Fruit fly (Drosophila melanogaster) whole organism, embryonic: Measurements from ENCODE around the gene Cyp4d1.

ENCODE experiments used
- Atf-2 ChIP-seq: fragments of 200-800 bp; sonication (Bioruptor generic); optimal IDR thresholded peaks from 2 replicates; lab custom pipeline; 2016; ENCODE audit warnings: missing biosample characterization, missing genetic modification characterization
- C15 ChIP-seq: fragments of 200-800 bp; sonication (Bioruptor generic); IDR thresholded peaks from 3 replicates; pipeline ENCODE4 v1.3.6; 2022; ENCODE audit warnings: missing biosample characterization, missing genetic modification characterization
- CG12071 ChIP-seq: fragments of 200-800 bp; sonication (Bioruptor generic); optimal IDR thresholded peaks from 3 replicates; lab custom pipeline; 2018; ENCODE audit warnings: missing biosample characterization, mild to moderate bottlenecking, missing genetic modification characterization
- CG13424 ChIP-seq: fragments of 200-800 bp; sonication (Bioruptor generic); optimal IDR thresholded peaks from 2 replicates; lab custom pipeline; 2019; ENCODE audit warnings: missing biosample characterization, mild to moderate bottlenecking, missing genetic modification characterization, moderate library complexity
- CG13624 ChIP-seq: fragments of 200-800 bp; sonication (Bioruptor generic); optimal IDR thresholded peaks from 2 replicates; lab custom pipeline; 2016; ENCODE audit warnings: missing biosample characterization, missing genetic modification characterization
- CG14014 ChIP-seq: fragments of 200-800 bp; sonication (Bioruptor generic); IDR thresholded peaks from 2 replicates; pipeline ENCODE4 v1.3.6; 2022; ENCODE audit warnings: missing biosample characterization, missing genetic modification characterization
- CG14860 ChIP-seq: fragments of 200-800 bp; sonication (Bioruptor generic); IDR thresholded peaks from 3 replicates; pipeline ENCODE4 v1.3.6; 2022; ENCODE audit warnings: missing biosample characterization, missing genetic modification characterization; ENCODE audit not compliant: partially characterized antibody
- CG2889 ChIP-seq: fragments of 200-800 bp; sonication (Bioruptor generic); IDR thresholded peaks from 3 replicates; pipeline ENCODE4 v1.3.6; 2022; ENCODE audit warnings: missing biosample characterization, missing genetic modification characterization
- CG30020 ChIP-seq: fragments of 200-800 bp; optimal IDR thresholded peaks from 2 replicates; lab custom pipeline; 2019; ENCODE audit warnings: missing biosample characterization, mild to moderate bottlenecking, missing genetic modification characterization, moderate library complexity
- CG5180 ChIP-seq: fragments of 200-800 bp; sonication (Bioruptor generic); optimal IDR thresholded peaks from 3 replicates; lab custom pipeline; 2017; ENCODE audit warnings: missing biosample characterization, missing genetic modification characterization, mild to moderate bottlenecking, moderate library complexity, missing genetic modification reagents
- CG6254 ChIP-seq: fragments of 200-800 bp; sonication (Bioruptor generic); optimal IDR thresholded peaks from 3 replicates; lab custom pipeline; 2017; ENCODE audit warnings: mild to moderate bottlenecking, missing biosample characterization, missing genetic modification reagents, missing genetic modification characterization
- CG6791 ChIP-seq: fragments of 200-800 bp; sonication (Bioruptor generic); IDR thresholded peaks from 3 replicates; pipeline ENCODE4 v1.3.6; 2022; ENCODE audit warnings: missing biosample characterization, missing genetic modification characterization; ENCODE audit not compliant: partially characterized antibody
- Chrac-16 ChIP-seq: fragments of 200-800 bp; sonication (Bioruptor generic); optimal IDR thresholded peaks from 3 replicates; lab custom pipeline; 2016; ENCODE audit warnings: missing biosample characterization, missing genetic modification characterization
- CrebB ChIP-seq: fragments of 200-800 bp; sonication (Bioruptor generic); optimal IDR thresholded peaks from 3 replicates; lab custom pipeline; 2018; ENCODE audit warnings: missing biosample characterization, mild to moderate bottlenecking, missing genetic modification characterization
- Deaf1 ChIP-seq: fragments of 200-800 bp; optimal IDR thresholded peaks from 3 replicates; lab custom pipeline; 2019; ENCODE audit warnings: missing biosample characterization, mild to moderate bottlenecking, missing genetic modification characterization, moderate library complexity
- Dref ChIP-seq: fragments of 200-800 bp; sonication (Bioruptor generic); IDR thresholded peaks from 2 replicates; pipeline ENCODE4 v1.3.6; 2022; ENCODE audit warnings: missing biosample characterization, missing genetic modification characterization
- Fer3 ChIP-seq: fragments of 200-800 bp; sonication (Bioruptor generic); optimal IDR thresholded peaks from 2 replicates; lab custom pipeline; 2018; ENCODE audit warnings: missing biosample characterization, mild to moderate bottlenecking, missing genetic modification characterization, moderate library complexity
- Gug ChIP-seq: fragments of 200-800 bp; sonication (Bioruptor generic); IDR thresholded peaks from 4 replicates; pipeline ENCODE4 v1.3.6; 2022; ENCODE audit warnings: missing biosample characterization, missing genetic modification characterization
- H15 ChIP-seq: fragments of 200-800 bp; sonication (Bioruptor generic); IDR thresholded peaks from 3 replicates; pipeline ENCODE4 v1.3.6; 2022; ENCODE audit warnings: missing biosample characterization, missing genetic modification characterization
- H2.0 ChIP-seq: fragments of 200-800 bp; sonication (Bioruptor generic); IDR thresholded peaks from 2 replicates; pipeline ENCODE4 v1.3.6; 2022; ENCODE audit warnings: missing biosample characterization, missing genetic modification characterization
- HLH3B ChIP-seq: fragments of 200-800 bp; sonication (Bioruptor generic); IDR thresholded peaks from 2 replicates; pipeline ENCODE4 v1.3.6; 2022; ENCODE audit warnings: missing biosample characterization, missing genetic modification characterization
- Jarid2 ChIP-seq: fragments of 200-800 bp; sonication (Bioruptor generic); optimal IDR thresholded peaks from 3 replicates; lab custom pipeline; 2017; ENCODE audit warnings: mild to moderate bottlenecking, missing biosample characterization, missing genetic modification reagents, missing genetic modification characterization
- Med ChIP-seq: fragments of 200-800 bp; sonication (Bioruptor generic); peaks from one replicate; lab custom pipeline; 2016; ENCODE audit warnings: missing biosample characterization, missing genetic modification characterization, mild to moderate bottlenecking, inconsistent platforms, moderate library complexity
- NfI ChIP-seq: fragments of 200-800 bp; sonication (Bioruptor generic); optimal IDR thresholded peaks from 3 replicates; lab custom pipeline; 2018; ENCODE audit warnings: missing biosample characterization, mild to moderate bottlenecking, missing genetic modification characterization, moderate library complexity
- Pdp1 ChIP-seq, 2 experiments: fragments of 200-800 bp; sonication (Bioruptor generic); optimal IDR thresholded peaks; 3 replicates each; lab custom pipeline; 2016; ENCODE audit warnings: missing biosample characterization in 2 of 2, missing genetic modification characterization in 2 of 2, mild to moderate bottlenecking in 1 of 2, moderate library complexity in 1 of 2
- Rx ChIP-seq: fragments of 200-800 bp; sonication (Bioruptor generic); IDR thresholded peaks from 2 replicates; pipeline ENCODE4 v1.3.6; 2022; ENCODE audit warnings: missing biosample characterization, missing genetic modification characterization
- Side ChIP-seq: fragments of 200-800 bp; sonication (Bioruptor generic); optimal IDR thresholded peaks from 2 replicates; lab custom pipeline; 2016; ENCODE audit warnings: missing biosample characterization, missing genetic modification characterization
- Trl ChIP-seq, 3 experiments: fragments of >200 bp in 2 of 3; fragments of 200-800 bp in 1 of 3; sonication (Bioruptor generic) in 1 of 3; optimal IDR thresholded peaks; 2 replicates in 1 of 3; 3 replicates in 2 of 3; lab custom pipeline; 2016 to 2017; ENCODE audit warnings: missing biosample characterization in 1 of 3, missing genetic modification characterization in 1 of 3
- Usf ChIP-seq: fragments of 200-800 bp; sonication (Bioruptor generic); optimal IDR thresholded peaks from 2 replicates; lab custom pipeline; 2017; ENCODE audit warnings: missing genotype, missing biosample characterization, missing genetic modification characterization
- Vsx1 ChIP-seq: fragments of 200-800 bp; sonication (Bioruptor generic); optimal IDR thresholded peaks from 2 replicates; lab custom pipeline; 2017; ENCODE audit warnings: missing biosample characterization, mild to moderate bottlenecking, missing genetic modification characterization, missing genetic modification reagents
- ase ChIP-seq: fragments of 200-800 bp; sonication (Bioruptor generic); IDR thresholded peaks from 3 replicates; pipeline ENCODE4 v1.3.6; 2022; ENCODE audit warnings: missing biosample characterization, missing genetic modification characterization
- ash1 ChIP-seq: fragments of 200-800 bp; sonication (Bioruptor generic); optimal IDR thresholded peaks from 2 replicates; lab custom pipeline; 2018; ENCODE audit warnings: missing biosample characterization, mild to moderate bottlenecking, missing genetic modification characterization
- chn ChIP-seq: fragments of 200-800 bp; sonication (Bioruptor generic); optimal IDR thresholded peaks from 2 replicates; lab custom pipeline; 2016; ENCODE audit warnings: missing biosample characterization, missing genetic modification characterization
- corto ChIP-seq: fragments of 200-800 bp; sonication (Bioruptor generic); optimal IDR thresholded peaks from 2 replicates; lab custom pipeline; 2016; ENCODE audit warnings: missing biosample characterization, mild to moderate bottlenecking, missing genetic modification characterization, moderate library complexity
- crc ChIP-seq: fragments of 200-800 bp; sonication (Bioruptor generic); optimal IDR thresholded peaks from 2 replicates; lab custom pipeline; 2016; ENCODE audit warnings: missing biosample characterization, missing genetic modification characterization
- dmrt11E ChIP-seq: fragments of 200-800 bp; sonication (Bioruptor generic); optimal IDR thresholded peaks from 3 replicates; lab custom pipeline; 2018; ENCODE audit warnings: missing biosample characterization, mild to moderate bottlenecking, missing genetic modification characterization, moderate library complexity
- exex ChIP-seq: fragments of 200-800 bp; sonication (Bioruptor generic); optimal IDR thresholded peaks from 4 replicates; lab custom pipeline; 2018; ENCODE audit warnings: missing biosample characterization, mild to moderate bottlenecking, missing genetic modification characterization, moderate library complexity
- gce ChIP-seq: fragments of 200-800 bp; sonication (Bioruptor generic); IDR thresholded peaks from 3 replicates; pipeline ENCODE4 v1.3.6; 2022; ENCODE audit warnings: missing biosample characterization, missing genetic modification characterization
- ind ChIP-seq: fragments of 200-800 bp; sonication (Bioruptor generic); optimal IDR thresholded peaks from 3 replicates; lab custom pipeline; 2016; ENCODE audit warnings: missing biosample characterization, missing genetic modification characterization
- jing ChIP-seq: fragments of 200-800 bp; sonication (Bioruptor generic); optimal IDR thresholded peaks from 2 replicates; lab custom pipeline; 2018; ENCODE audit warnings: missing biosample characterization, mild to moderate bottlenecking, missing genetic modification characterization
- lab ChIP-seq: fragments of 200-800 bp; sonication (Bioruptor generic); optimal IDR thresholded peaks from 3 replicates; lab custom pipeline; 2017; ENCODE audit warnings: missing biosample characterization, missing genetic modification characterization, mild to moderate bottlenecking, moderate library complexity, missing genetic modification reagents
- pb ChIP-seq: fragments of 200-800 bp; sonication (Bioruptor generic); optimal IDR thresholded peaks from 3 replicates; lab custom pipeline; 2016; ENCODE audit warnings: missing biosample characterization, missing genetic modification characterization
- pros ChIP-seq: fragments of 200-800 bp; sonication (Bioruptor generic); optimal IDR thresholded peaks from 3 replicates; lab custom pipeline; 2019; ENCODE audit warnings: missing biosample characterization, mild to moderate bottlenecking, missing genetic modification characterization, moderate library complexity
- scrt ChIP-seq: fragments of 200-800 bp; sonication (Bioruptor generic); optimal IDR thresholded peaks from 2 replicates; lab custom pipeline; 2018; ENCODE audit warnings: missing biosample characterization, mild to moderate bottlenecking, missing genetic modification characterization, moderate library complexity
- shn ChIP-seq: fragments of 200-800 bp; sonication (Bioruptor generic); optimal IDR thresholded peaks from 3 replicates; lab custom pipeline; 2016; ENCODE audit warnings: missing biosample characterization, missing genetic modification characterization
- sim ChIP-seq: fragments of 200-800 bp; sonication (Bioruptor generic); IDR thresholded peaks from 2 replicates; pipeline ENCODE4 v1.3.6; 2022; ENCODE audit warnings: missing biosample characterization, missing genetic modification characterization
- sima ChIP-seq: fragments of 200-800 bp; sonication (Bioruptor generic); optimal IDR thresholded peaks from 2 replicates; lab custom pipeline; 2016; ENCODE audit warnings: missing biosample characterization, missing genetic modification characterization
- so ChIP-seq: fragments of 200-800 bp; sonication (Bioruptor generic); IDR thresholded peaks from 3 replicates; pipeline ENCODE4 v1.3.6; 2022; ENCODE audit warnings: missing biosample characterization, missing genetic modification characterization
- toy ChIP-seq: fragments of 200-800 bp; sonication (Bioruptor generic); IDR thresholded peaks from 2 replicates; pipeline ENCODE4 v1.3.6; 2022; ENCODE audit warnings: missing biosample characterization, missing genetic modification characterization
- vvl ChIP-seq: fragments of 200-800 bp; sonication (Bioruptor generic); IDR thresholded peaks from 2 replicates; pipeline ENCODE4 v1.3.6; 2022; ENCODE audit warnings: missing biosample characterization, missing genetic modification characterization
- z ChIP-seq: fragments of 200-800 bp; sonication (Bioruptor generic); IDR thresholded peaks from 3 replicates; pipeline ENCODE4 v1.3.6; 2022; ENCODE audit warnings: missing biosample characterization, missing genetic modification characterization
- zf30C ChIP-seq: fragments of 200-800 bp; sonication (Bioruptor generic); optimal IDR thresholded peaks from 3 replicates; lab custom pipeline; 2018; ENCODE audit warnings: missing biosample characterization, mild to moderate bottlenecking, missing genetic modification characterization

The Cyp4d1 gene

dm6 chrX:2184563-2184962 is 22.6 kb upstream of the Cyp4d1 start, which contains the start of the genes Nmd3 and CG17776 (continued):
- TF ChIP-seq vvl (GFP tag; lab: Robert Waterston, UW) (no peak), Vsx1 (no peak), CG14860 (GFP tag; lab: Robert Waterston, UW) (peak; percentile 78), lab (GFP tag; lab: Kevin White, UChicago) (no peak), CG14014 (GFP tag; lab: Robert Waterston, UW) (no peak), dmrt11E (no peak), ind (no peak), scrt (GFP tag; lab: Kevin White, UChicago) (no peak), H2.0 (GFP tag; lab: Robert Waterston, UW) (no peak), NfI (no peak), CG13424 (tag; lab: Kevin White, UChicago) (peak; percentile 5), Gug (GFP tag; lab: Robert Waterston, UW) (no peak), gce (GFP tag; lab: Robert Waterston, UW) (no peak), Deaf1 (no peak), z (no peak), exex (peak; percentile 13), Usf (no peak), Fer3 (no peak), shn (GFP tag; lab: Kevin White, UChicago) (peak; percentile 26), CG13624 (GFP tag; lab: Kevin White, UChicago) (peak; percentile 46), so (no peak), ase (no peak), crc (GFP tag; lab: Kevin White, UChicago) (no peak), pros (GFP tag; lab: Kevin White, UChicago) (no peak), Jarid2 (GFP tag; lab: Kevin White, UChicago) (no peak), Pdp1 (GFP tag; optimal IDR thresholded peaks at IDR 0.05; lab: Kevin White, UChicago) (no peak), CG30020 (tag; lab: Kevin White, UChicago) (peak; percentile 8), Dref (GFP tag; lab: Robert Waterston, UW) (peak; percentile 73), Trl (optimal IDR thresholded peaks at IDR 0.05; lab: Kevin White, UChicago) (no peak), Trl (GFP tag; optimal IDR thresholded peaks at IDR 0.05; lab: Kevin White, UChicago) (no peak), sima (no peak), ash1 (GFP tag; lab: Kevin White, UChicago) (no peak), toy (GFP tag; lab: Robert Waterston, UW) (no peak), H15 (GFP tag; lab: Robert Waterston, UW) (no peak), zf30C (GFP tag; lab: Kevin White, UChicago) (no peak), CG6254 (peak; percentile 40), C15 (GFP tag; lab: Robert Waterston, UW) (no peak), pb (no peak), CrebB (tag; lab: Kevin White, UChicago) (no peak), corto (GFP tag; lab: Kevin White, UChicago) (no peak), Atf-2 (GFP tag; lab: Kevin White, UChicago) (no peak), sim (GFP tag; lab: Robert Waterston, UW) (no peak), chn (GFP tag; lab: Kevin White, UChicago) (no peak), CG6791 (GFP tag; lab: Robert Waterston, UW) (peak; percentile 60; the same call in 2 of the 3 replicates), CG5180 (GFP tag; lab: Kevin White, UChicago) (no peak), Med (GFP tag; lab: Kevin White, UChicago) (peak; percentile 71), CG12071 (GFP tag; lab: Kevin White, UChicago) (no peak), HLH3B (GFP tag; lab: Robert Waterston, UW) (no peak), Side (peak; percentile 11), jing (GFP tag; lab: Kevin White, UChicago) (no peak), Chrac-16 (GFP tag; lab: Kevin White, UChicago) (no peak), CG2889 (GFP tag; lab: Robert Waterston, UW) (no peak), Rx (GFP tag; lab: Robert Waterston, UW) (no peak)
